Worm (Caenorhabditis elegans): ENCODE data around the gene K08D8.11.

K08D8.11 gene

ce11 chrIV:12892194-12892593 lies 2.9 kb upstream of the K08D8.11 start, which contains the start of gene K08D8.1:
TSS of gene K08D8.1 (plus strand) at chrIV:12892494.
- TF ChIP-seq unc-120 (tag; optimal IDR thresholded peaks at IDR 0.05; ENCODE audit: poor library complexity, severe bottlenecking) = no peak
- TF ChIP-seq drap-1 (GFP tag; optimal IDR thresholded peaks at IDR 0.05) = no peak
- TF ChIP-seq pha-4 (tag; optimal IDR thresholded peaks at IDR 0.05) = no peak
- no peak for TF ChIP-seq mep-1 (tag; optimal IDR thresholded peaks at IDR 0.05)
- TF ChIP-seq cnd-1 (tag; optimal IDR thresholded peaks at IDR 0.05) = no peak
- no peak for TF ChIP-seq unc-62 (GFP tag; optimal IDR thresholded peaks at IDR 0.05)
- no peak for TF ChIP-seq mls-2 (tag; optimal IDR thresholded peaks at IDR 0.05)
- TF ChIP-seq ceh-83 (GFP tag; optimal IDR thresholded peaks at IDR 0.05) = no peak
- TF ChIP-seq sem-2 (GFP tag; optimal IDR thresholded peaks at IDR 0.05) = no peak
- no peak for TF ChIP-seq unc-39 (tag; optimal IDR thresholded peaks at IDR 0.05)
- TF ChIP-seq elt-3 (tag; optimal IDR thresholded peaks at IDR 0.05) = no peak
- TF ChIP-seq lsy-2 (tag; optimal IDR thresholded peaks at IDR 0.05) = no peak
- TF ChIP-seq tbx-8 (GFP tag; optimal IDR thresholded peaks at IDR 0.05) = no peak
- TF ChIP-seq nhr-2 (tag; optimal IDR thresholded peaks at IDR 0.05) = no peak
- TF ChIP-seq ceh-43 (GFP tag; optimal IDR thresholded peaks at IDR 0.05) = no peak
- no peak for TF ChIP-seq ces-1 (GFP tag; optimal IDR thresholded peaks at IDR 0.05)
- no peak for TF ChIP-seq snpc-4 (tag; optimal IDR thresholded peaks at IDR 0.05)
- TF ChIP-seq elt-1 (tag; optimal IDR thresholded peaks at IDR 0.05; ENCODE audit: borderline replicate concordance, insufficient read depth) = no peak
- TF ChIP-seq flh-1 (GFP tag; optimal IDR thresholded peaks at IDR 0.05) = no peak

DNA sequence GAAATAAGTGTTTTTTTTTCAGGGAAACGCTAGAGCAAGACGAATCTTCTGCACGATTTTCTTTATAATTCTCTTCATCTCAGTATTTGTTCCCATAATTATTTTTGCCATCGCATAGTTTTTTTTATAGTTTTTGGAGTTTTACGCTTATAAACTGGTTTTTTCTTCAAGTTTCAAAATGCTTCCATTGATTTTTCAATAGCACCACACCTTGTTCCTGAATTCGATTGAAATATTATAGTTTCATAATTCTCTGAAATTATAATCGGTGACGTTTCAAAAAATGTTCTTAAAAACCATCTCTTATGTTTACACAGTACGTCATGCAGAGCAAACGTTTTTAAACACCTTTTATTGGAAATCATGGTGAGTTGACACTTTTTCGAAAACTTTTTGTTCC lies 1.9 kb upstream of the K08D8.11 start, which contains the start of gene K08D8.12:
TSS of gene K08D8.12 (plus strand) at position 301 of the 400 bp plus-strand sequence.
- no peak for TF ChIP-seq bed-3 (GFP tag; optimal IDR thresholded peaks at IDR 0.05)
- TF ChIP-seq nhr-28 (tag; optimal IDR thresholded peaks at IDR 0.05) = no peak

DNA sequence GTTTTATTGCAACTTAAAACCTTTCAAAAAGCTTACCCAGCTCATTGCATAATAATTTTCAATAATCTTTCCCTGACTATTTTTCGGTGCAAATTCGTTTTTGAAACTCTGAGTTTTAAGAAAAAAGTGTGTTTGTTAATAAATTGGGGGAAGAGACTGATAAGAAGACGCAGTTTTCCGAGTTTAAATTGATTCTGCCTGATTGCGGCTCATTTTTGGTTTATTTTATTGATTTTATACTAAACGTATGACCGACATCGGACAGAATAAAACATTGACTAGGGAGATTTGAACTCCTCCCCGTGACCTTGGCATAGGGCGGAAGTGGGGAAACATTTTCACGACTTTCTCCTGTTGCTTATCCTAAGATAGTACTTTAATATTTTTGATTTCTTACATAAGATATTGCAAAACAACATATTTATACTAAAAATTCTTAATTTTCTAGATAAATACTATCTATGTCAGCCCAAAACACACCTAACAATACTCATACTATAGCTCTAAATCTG lies 1.3 kb downstream of the K08D8.11 start, which contains the start of gene K08D8.7:
TSS of gene K08D8.7 (plus strand) at position 462 of the 512 bp plus-strand sequence.
- TF ChIP-seq unc-39 (tag; optimal IDR thresholded peaks at IDR 0.05) (no peak), blmp-1 (tag; optimal IDR thresholded peaks at IDR 0.05) (no peak), tbx-8 (GFP tag; optimal IDR thresholded peaks at IDR 0.05) (no peak)

- TF ChIP-seq lsy-2 (tag; optimal IDR thresholded peaks at IDR 0.05) = no peak
- no peak for TF ChIP-seq ces-1 (GFP tag; optimal IDR thresholded peaks at IDR 0.05)
- no peak for TF ChIP-seq nhr-2 (tag; optimal IDR thresholded peaks at IDR 0.05)
- no peak for TF ChIP-seq nhr-237 (tag; optimal IDR thresholded peaks at IDR 0.05)
- no peak for TF ChIP-seq lin-32 (GFP tag; optimal IDR thresholded peaks at IDR 0.05)
- no peak for TF ChIP-seq nhr-76 (tag; optimal IDR thresholded peaks at IDR 0.05)
- TF ChIP-seq M03D4.4 (tag; optimal IDR thresholded peaks at IDR 0.05) = no peak
- no peak for TF ChIP-seq mls-2 (tag; optimal IDR thresholded peaks at IDR 0.05)
- no peak for TF ChIP-seq mep-1 (tag; optimal IDR thresholded peaks at IDR 0.05)
- TF ChIP-seq nhr-12 (tag; optimal IDR thresholded peaks at IDR 0.05) = no peak
- TF ChIP-seq drap-1 (GFP tag; optimal IDR thresholded peaks at IDR 0.05) = no peak
- no peak for TF ChIP-seq ceh-83 (GFP tag; optimal IDR thresholded peaks at IDR 0.05)
- no peak for TF ChIP-seq blmp-1 (tag; optimal IDR thresholded peaks at IDR 0.05)
- TF ChIP-seq nhr-28 (tag; optimal IDR thresholded peaks at IDR 0.05) = no peak
- TF ChIP-seq unc-39 (tag; optimal IDR thresholded peaks at IDR 0.05) = no peak
- no peak for TF ChIP-seq mab-5 (tag; optimal IDR thresholded peaks at IDR 0.05)
- no peak for TF ChIP-seq bed-3 (GFP tag; optimal IDR thresholded peaks at IDR 0.05)
- no peak for TF ChIP-seq unc-120 (tag; optimal IDR thresholded peaks at IDR 0.05; ENCODE audit: poor library complexity, severe bottlenecking)
- no peak for TF ChIP-seq elt-1 (tag; optimal IDR thresholded peaks at IDR 0.05; ENCODE audit: borderline replicate concordance, insufficient read depth)
Observed at ce11 chrIV:12897146-12897545, 2.0 kb downstream of the K08D8.11 start.

ce11 chrIV:12898823-12899222 lies 3.7 kb downstream of the K08D8.11 start:
- TF ChIP-seq elt-3 (tag; optimal IDR thresholded peaks at IDR 0.05) = no peak
- no peak for TF ChIP-seq drap-1 (GFP tag; optimal IDR thresholded peaks at IDR 0.05)
- no peak for TF ChIP-seq snpc-4 (tag; optimal IDR thresholded peaks at IDR 0.05)
- TF ChIP-seq cnd-1 (tag; optimal IDR thresholded peaks at IDR 0.05) = no peak
- no peak for TF ChIP-seq nhr-28 (tag; optimal IDR thresholded peaks at IDR 0.05)
- no peak for TF ChIP-seq nhr-237 (tag; optimal IDR thresholded peaks at IDR 0.05)

ce11 chrIV:12899392-12899791 lies 4.3 kb downstream of the K08D8.11 start, which contains the start of gene K08D8.9:
TSS of gene K08D8.9 (plus strand) at chrIV:12899692.
- TF ChIP-seq tbx-8 (GFP tag; optimal IDR thresholded peaks at IDR 0.05) = no peak
- no peak for TF ChIP-seq nhr-28 (tag; optimal IDR thresholded peaks at IDR 0.05)
- TF ChIP-seq M03D4.4 (tag; optimal IDR thresholded peaks at IDR 0.05) = no peak
- TF ChIP-seq unc-120 (tag; optimal IDR thresholded peaks at IDR 0.05; ENCODE audit: poor library complexity, severe bottlenecking) = no peak
- no peak for TF ChIP-seq ceh-39 (tag; optimal IDR thresholded peaks at IDR 0.05)
- TF ChIP-seq lsy-2 (tag; optimal IDR thresholded peaks at IDR 0.05) = no peak
- no peak for TF ChIP-seq ham-2 (GFP tag; optimal IDR thresholded peaks at IDR 0.05)
- no peak for TF ChIP-seq blmp-1 (tag; optimal IDR thresholded peaks at IDR 0.05)
- TF ChIP-seq unc-39 (tag; optimal IDR thresholded peaks at IDR 0.05) = no peak
- TF ChIP-seq lin-32 (GFP tag; optimal IDR thresholded peaks at IDR 0.05) = no peak
- no peak for TF ChIP-seq nhr-2 (tag; optimal IDR thresholded peaks at IDR 0.05)
- no peak for TF ChIP-seq elt-1 (tag; optimal IDR thresholded peaks at IDR 0.05; ENCODE audit: borderline replicate concordance, insufficient read depth)
- no peak for TF ChIP-seq zip-8 (tag; optimal IDR thresholded peaks at IDR 0.05)
- TF ChIP-seq nhr-12 (tag; optimal IDR thresholded peaks at IDR 0.05) = no peak
- TF ChIP-seq sptf-1 (tag; optimal IDR thresholded peaks at IDR 0.05) = no peak
- no peak for TF ChIP-seq mls-2 (tag; optimal IDR thresholded peaks at IDR 0.05)
- no peak for TF ChIP-seq ceh-83 (GFP tag; optimal IDR thresholded peaks at IDR 0.05)
- no peak for TF ChIP-seq snpc-4 (tag; optimal IDR thresholded peaks at IDR 0.05)
- no peak for TF ChIP-seq flh-1 (GFP tag; optimal IDR thresholded peaks at IDR 0.05)
